In the genomic region with DNA sequence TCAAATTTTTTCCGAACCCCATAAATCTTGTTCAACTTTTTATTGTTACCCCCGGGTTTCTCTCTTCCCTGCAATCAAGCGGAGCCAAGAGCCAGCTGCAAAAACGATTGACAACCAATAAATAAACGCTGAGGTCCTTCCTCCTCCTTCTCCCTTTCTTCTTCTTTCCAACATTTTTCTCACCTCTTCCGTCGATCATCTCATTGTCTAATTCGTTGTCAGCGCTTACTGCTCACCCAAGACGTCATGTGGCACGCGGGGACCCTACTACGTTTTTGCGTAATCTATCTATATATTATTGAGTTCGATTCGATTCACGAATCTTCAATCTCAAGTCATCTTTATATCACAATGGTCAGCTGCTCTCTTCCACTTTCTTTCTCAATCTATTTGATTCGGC, we compare ENCODE assay signal across 1 worm cellular context.
TF ChIP-seq lines count a peak whose summit lies in the region.

No protein-coding gene starts in this region.

TF ChIP-seq in whole organism, L1 larva, 84 proteins besides CTCF, POLR2A, EP300 and RAD21 (continued from another document):
- peak; percentile 38 for TF ChIP-seq nhr-20 (tag; optimal IDR thresholded peaks at IDR 0.05; lab: Kevin White, UChicago)
- no peak for TF ChIP-seq mef-2 (tag; optimal IDR thresholded peaks at IDR 0.05; lab: Kevin White, UChicago)
- no peak for TF ChIP-seq irx-1 (tag; optimal IDR thresholded peaks at IDR 0.05; lab: Kevin White, UChicago)
- no peak for TF ChIP-seq fkh-10 (GFP tag; optimal IDR thresholded peaks at IDR 0.05; lab: Kevin White, UChicago)
- TF ChIP-seq egl-27 (tag; optimal IDR thresholded peaks at IDR 0.05; lab: Kevin White, UChicago) = no peak
- peak in 1 of 2 experiments; percentile 25 for TF ChIP-seq mdl-1 (tag; optimal IDR thresholded peaks at IDR 0.05; lab: Kevin White, UChicago)
- no peak for TF ChIP-seq nhr-11 (tag; optimal IDR thresholded peaks at IDR 0.05; lab: Kevin White, UChicago)
- TF ChIP-seq ceh-8 (GFP tag; optimal IDR thresholded peaks at IDR 0.05; lab: Kevin White, UChicago) = no peak
- no peak for TF ChIP-seq nhr-84 (tag; optimal IDR thresholded peaks at IDR 0.05; lab: Kevin White, UChicago)
- peak; percentile 19 for TF ChIP-seq tbx-2 (tag; optimal IDR thresholded peaks at IDR 0.05; lab: Kevin White, UChicago)
- TF ChIP-seq efl-1 (optimal IDR thresholded peaks at IDR 0.05; lab: Kevin White, UChicago) = no peak
- TF ChIP-seq efl-1 (GFP tag; optimal IDR thresholded peaks at IDR 0.05 in 1 of 2; lab: Kevin White, UChicago) = no peak
- no peak for TF ChIP-seq efl-3 (GFP tag; optimal IDR thresholded peaks at IDR 0.05; lab: Kevin White, UChicago)
- no peak for TF ChIP-seq C16A3.4 (tag; optimal IDR thresholded peaks at IDR 0.05; lab: Kevin White, UChicago)
- TF ChIP-seq lsy-2 (tag; optimal IDR thresholded peaks at IDR 0.05; lab: Kevin White, UChicago) = peak in 1 of 2 experiments; percentile 41
- TF ChIP-seq C04F5.9 (tag; optimal IDR thresholded peaks at IDR 0.05; lab: Kevin White, UChicago) = no peak
- TF ChIP-seq nhr-12 (tag; optimal IDR thresholded peaks at IDR 0.05; lab: Kevin White, UChicago) = no peak
- TF ChIP-seq unc-98 (GFP tag; IDR thresholded peaks at IDR 0.05; lab: Robert Waterston, UW) = no peak
- no peak for TF ChIP-seq swsn-7 (tag; optimal IDR thresholded peaks at IDR 0.05; lab: Kevin White, UChicago)
- no peak for TF ChIP-seq ceh-63 (GFP tag; optimal IDR thresholded peaks at IDR 0.05; lab: Kevin White, UChicago)
- TF ChIP-seq nhr-237 (tag; optimal IDR thresholded peaks at IDR 0.05; lab: Kevin White, UChicago) = no peak
- TF ChIP-seq rnt-1 (tag; optimal IDR thresholded peaks at IDR 0.05; lab: Kevin White, UChicago) = peak; percentile 68
- TF ChIP-seq zip-4 (GFP tag; optimal IDR thresholded peaks at IDR 0.05; lab: Kevin White, UChicago) = no peak
- peak; percentile 52 for TF ChIP-seq nhr-19 (GFP tag; conservative IDR thresholded peaks at IDR 0.05; lab: Robert Waterston, UW)
- TF ChIP-seq elt-2 (tag; optimal IDR thresholded peaks at IDR 0.05; lab: Kevin White, UChicago) = no peak
- TF ChIP-seq tlp-1 (tag; optimal IDR thresholded peaks at IDR 0.05; lab: Kevin White, UChicago) = no peak
- TF ChIP-seq mep-1 (tag; optimal IDR thresholded peaks at IDR 0.05; lab: Kevin White, UChicago) = no peak
- no peak for TF ChIP-seq aha-1 (tag; optimal IDR thresholded peaks at IDR 0.05; lab: Kevin White, UChicago)
- no peak for TF ChIP-seq sptf-1 (tag; optimal IDR thresholded peaks at IDR 0.05; lab: Kevin White, UChicago)
- TF ChIP-seq grh-1 (GFP tag; IDR thresholded peaks at IDR 0.05; lab: Robert Waterston, UW) = no peak
- TF ChIP-seq nhr-28 (tag; optimal IDR thresholded peaks at IDR 0.05; lab: Kevin White, UChicago) = no peak
- TF ChIP-seq ama-1 (optimal IDR thresholded peaks at IDR 0.05; lab: Kevin White, UChicago) = no peak
- TF ChIP-seq unc-30 (tag; optimal IDR thresholded peaks at IDR 0.05; lab: Kevin White, UChicago) = no peak
- TF ChIP-seq hlh-17 (GFP tag; optimal IDR thresholded peaks at IDR 0.05; lab: Kevin White, UChicago; ENCODE audit: borderline replicate concordance) = no peak
- no peak for TF ChIP-seq snpc-4 (tag; optimal IDR thresholded peaks at IDR 0.05; lab: Kevin White, UChicago)
- TF ChIP-seq ceh-82 (tag; optimal IDR thresholded peaks at IDR 0.05; lab: Kevin White, UChicago) = no peak
- TF ChIP-seq fkh-4 (tag; optimal IDR thresholded peaks at IDR 0.05; lab: Kevin White, UChicago; ENCODE audit: borderline replicate concordance) = no peak
- TF ChIP-seq nhr-76 (tag; optimal IDR thresholded peaks at IDR 0.05; lab: Kevin White, UChicago) = no peak
- TF ChIP-seq isw-1 (GFP tag; IDR thresholded peaks at IDR 0.05; lab: Robert Waterston, UW) = no peak
- no peak for TF ChIP-seq jun-1 (tag; optimal IDR thresholded peaks at IDR 0.05; lab: Kevin White, UChicago)
- TF ChIP-seq lin-14 (GFP tag; optimal IDR thresholded peaks at IDR 0.05; lab: Kevin White, UChicago) = peak; percentile 78
- TF ChIP-seq ets-5 (GFP tag; IDR thresholded peaks at IDR 0.05; lab: Robert Waterston, UW) = no peak
- TF ChIP-seq blmp-1 (tag; optimal IDR thresholded peaks at IDR 0.05; lab: Kevin White, UChicago) = no peak
- TF ChIP-seq nhr-77 (tag; optimal IDR thresholded peaks at IDR 0.05; lab: Kevin White, UChicago) = no peak
- no peak for TF ChIP-seq lin-35 (GFP tag; optimal IDR thresholded peaks at IDR 0.05; lab: Kevin White, UChicago)
- no peak for TF ChIP-seq ztf-11 (tag; optimal IDR thresholded peaks at IDR 0.05; lab: Kevin White, UChicago)
- no peak for TF ChIP-seq lin-13 (GFP tag; optimal IDR thresholded peaks at IDR 0.05; lab: Kevin White, UChicago)
- no peak for TF ChIP-seq dpl-1 (GFP tag; optimal IDR thresholded peaks at IDR 0.05; lab: Kevin White, UChicago)
- no peak for TF ChIP-seq ceh-90 (tag; optimal IDR thresholded peaks at IDR 0.05; lab: Kevin White, UChicago)
- no peak for TF ChIP-seq ces-1 (GFP tag; optimal IDR thresholded peaks at IDR 0.05; lab: Kevin White, UChicago)
- TF ChIP-seq snu-23 (GFP tag; optimal IDR thresholded peaks at IDR 0.05; lab: Kevin White, UChicago) = peak; percentile 32
- no peak for TF ChIP-seq fos-1 (tag; optimal IDR thresholded peaks at IDR 0.05; lab: Kevin White, UChicago)
- TF ChIP-seq hpl-2 (GFP tag; optimal IDR thresholded peaks at IDR 0.05; lab: Kevin White, UChicago) = no peak
